Fruit fly (Drosophila melanogaster) whole organism, embryonic: ENCODE measurements around the gene CG32161.

Source experiments
- B-H1 ChIP-seq: fragments of 200-800 bp; sonication (Bioruptor generic); IDR thresholded peaks from 3 replicates; pipeline ENCODE4 v1.3.6; 2022; ENCODE audit warnings: missing biosample characterization, missing genetic modification characterization
- Bgb ChIP-seq: fragments of 200-800 bp; sonication (Bioruptor generic); IDR thresholded peaks from 2 replicates; pipeline ENCODE4 v1.3.6; 2022; ENCODE audit warnings: missing biosample characterization, missing genetic modification characterization; ENCODE audit not compliant: partially characterized antibody
- CG10209 ChIP-seq: fragments of 200-800 bp; sonication (Bioruptor generic); optimal IDR thresholded peaks from 3 replicates; lab custom pipeline; 2017; ENCODE audit warnings: missing biosample characterization, mild to moderate bottlenecking, missing genetic modification characterization, missing genetic modification reagents
- CG11456 ChIP-seq: fragments of 200-800 bp; sonication (Bioruptor generic); IDR thresholded peaks from 3 replicates; pipeline ENCODE4 v1.3.6; 2022; ENCODE audit warnings: missing biosample characterization, missing genetic modification characterization
- CG13296 ChIP-seq: fragments of 200-800 bp; sonication (Bioruptor generic); optimal IDR thresholded peaks from 3 replicates; lab custom pipeline; 2018; ENCODE audit warnings: missing biosample characterization, mild to moderate bottlenecking, missing genetic modification characterization
- CG17385 ChIP-seq: fragments of 200-800 bp; sonication (Bioruptor generic); optimal IDR thresholded peaks from 3 replicates; lab custom pipeline; 2018; ENCODE audit warnings: missing biosample characterization, mild to moderate bottlenecking, missing genetic modification characterization
- CG18476 ChIP-seq: fragments of 200-800 bp; sonication (Bioruptor generic); optimal IDR thresholded peaks from 2 replicates; lab custom pipeline; 2016; ENCODE audit warnings: missing biosample characterization, mild to moderate bottlenecking, missing genetic modification characterization
- CG18764 ChIP-seq: fragments of 200-800 bp; sonication (Bioruptor generic); optimal IDR thresholded peaks from 3 replicates; lab custom pipeline; 2016; ENCODE audit warnings: missing biosample characterization, missing genetic modification characterization
- CG2120 ChIP-seq: fragments of 200-800 bp; sonication (Bioruptor generic); optimal IDR thresholded peaks from 3 replicates; lab custom pipeline; 2016; ENCODE audit warnings: missing biosample characterization, missing genetic modification characterization
- CG2129 ChIP-seq: fragments of 200-800 bp; sonication (Bioruptor generic); IDR thresholded peaks from 2 replicates; pipeline ENCODE4 v1.3.6; 2022; ENCODE audit warnings: missing biosample characterization, missing genetic modification characterization; ENCODE audit not compliant: partially characterized antibody
- CG2889 ChIP-seq: fragments of 200-800 bp; sonication (Bioruptor generic); IDR thresholded peaks from 3 replicates; pipeline ENCODE4 v1.3.6; 2022; ENCODE audit warnings: missing biosample characterization, missing genetic modification characterization
- CG42726 ChIP-seq: fragments of 200-800 bp; sonication (Bioruptor generic); IDR thresholded peaks from 2 replicates; pipeline ENCODE4 v1.3.6; 2022; ENCODE audit warnings: missing biosample characterization, missing genetic modification characterization; ENCODE audit not compliant: partially characterized antibody
- CG4282 ChIP-seq: fragments of 200-800 bp; sonication (Bioruptor generic); optimal IDR thresholded peaks from 2 replicates; lab custom pipeline; 2016; ENCODE audit warnings: missing biosample characterization, missing genetic modification characterization
- CG4707 ChIP-seq: fragments of 200-800 bp; sonication (Bioruptor generic); optimal IDR thresholded peaks from 2 replicates; lab custom pipeline; 2018; ENCODE audit warnings: missing biosample characterization, mild to moderate bottlenecking, missing genetic modification characterization, moderate library complexity
- CG5953 ChIP-seq: fragments of 200-800 bp; sonication (Bioruptor generic); IDR thresholded peaks from 2 replicates; pipeline ENCODE4 v1.3.6; 2022; ENCODE audit warnings: missing biosample characterization, missing genetic modification characterization
- CG6813 ChIP-seq: fragments of 200-800 bp; sonication (Bioruptor generic); optimal IDR thresholded peaks from 2 replicates; lab custom pipeline; 2017; ENCODE audit warnings: missing biosample characterization, missing genetic modification characterization, mild to moderate bottlenecking, moderate library complexity, missing genetic modification reagents
- CG7556 ChIP-seq: fragments of 200-800 bp; sonication (Bioruptor generic); optimal IDR thresholded peaks from 2 replicates; lab custom pipeline; 2017; ENCODE audit warnings: missing biosample characterization, mild to moderate bottlenecking, missing genetic modification characterization
- CG7928 ChIP-seq: fragments of 200-800 bp; sonication (Bioruptor generic); optimal IDR thresholded peaks from 2 replicates; lab custom pipeline; 2017; ENCODE audit warnings: missing biosample characterization, mild to moderate bottlenecking, missing genetic modification characterization
- CG9797 ChIP-seq: fragments of 200-800 bp; sonication (Bioruptor generic); optimal IDR thresholded peaks from 3 replicates; lab custom pipeline; 2018; ENCODE audit warnings: missing biosample characterization, mild to moderate bottlenecking, missing genetic modification characterization
- CHES-1-like ChIP-seq: fragments of 200-800 bp; sonication (Bioruptor generic); optimal IDR thresholded peaks from 2 replicates; lab custom pipeline; 2016; ENCODE audit warnings: missing biosample characterization, missing genetic modification characterization
- CkIIα-i1 ChIP-seq: fragments of 200-800 bp; sonication (Bioruptor generic); IDR thresholded peaks from 2 replicates; pipeline ENCODE4 v1.3.6; 2022; ENCODE audit warnings: missing biosample characterization, missing genetic modification characterization
- CoRest ChIP-seq: fragments of 200-800 bp; sonication (Bioruptor generic); optimal IDR thresholded peaks from 3 replicates; lab custom pipeline; 2018; ENCODE audit warnings: missing biosample characterization, mild to moderate bottlenecking, missing genetic modification characterization, moderate library complexity
- E2f2 ChIP-seq: fragments of 200-800 bp; sonication (Bioruptor generic); IDR thresholded peaks from 2 replicates; pipeline ENCODE4 v1.3.6; 2022; ENCODE audit warnings: missing biosample characterization, missing genetic modification characterization
- Ets97D ChIP-seq: fragments of 200-800 bp; sonication (Bioruptor generic); optimal IDR thresholded peaks from 3 replicates; lab custom pipeline; 2016; ENCODE audit warnings: missing biosample characterization, missing genetic modification characterization
- Fer1 ChIP-seq: fragments of 200-800 bp; sonication (Bioruptor generic); optimal IDR thresholded peaks from 2 replicates; lab custom pipeline; 2017; ENCODE audit warnings: missing biosample characterization, mild to moderate bottlenecking, missing genetic modification characterization
- HLH54F ChIP-seq: fragments of 200-800 bp; sonication (Bioruptor generic); optimal IDR thresholded peaks from 3 replicates; lab custom pipeline; 2016; ENCODE audit warnings: missing biosample characterization, missing genetic modification characterization
- Jarid2 ChIP-seq: fragments of 200-800 bp; sonication (Bioruptor generic); optimal IDR thresholded peaks from 3 replicates; lab custom pipeline; 2017; ENCODE audit warnings: mild to moderate bottlenecking, missing biosample characterization, missing genetic modification reagents, missing genetic modification characterization
- Optix ChIP-seq: fragments of 200-800 bp; sonication (Bioruptor generic); IDR thresholded peaks from 3 replicates; pipeline ENCODE4 v1.3.6; 2022; ENCODE audit warnings: missing biosample characterization, missing genetic modification characterization
- Tbp ChIP-seq: fragments of >200 bp; optimal IDR thresholded peaks from 2 replicates; lab custom pipeline; 2018; ENCODE audit warnings: missing biosample characterization, missing genetic modification characterization
- Xbp1 ChIP-seq: fragments of 200-800 bp; sonication (Bioruptor generic); optimal IDR thresholded peaks from 3 replicates; lab custom pipeline; 2016; ENCODE audit warnings: missing biosample characterization, mild to moderate bottlenecking, missing genetic modification characterization
- bsh ChIP-seq, 2 experiments: fragments of 200-800 bp; sonication (Bioruptor generic); optimal IDR thresholded peaks; 2 replicates each; lab custom pipeline; 2017 to 2018; ENCODE audit warnings: mild to moderate bottlenecking in 2 of 2, missing biosample characterization in 2 of 2, missing genetic modification characterization in 2 of 2, moderate library complexity in 1 of 2
- btn ChIP-seq: fragments of 200-800 bp; sonication (Bioruptor generic); optimal IDR thresholded peaks from 2 replicates; lab custom pipeline; 2016; ENCODE audit warnings: missing biosample characterization, missing genetic modification characterization
- dm ChIP-seq: fragments of 200-800 bp; sonication (Bioruptor generic); optimal IDR thresholded peaks from 3 replicates; lab custom pipeline; 2016; ENCODE audit warnings: missing biosample characterization, missing genetic modification characterization
- fd102C ChIP-seq: fragments of 200-800 bp; sonication (Bioruptor generic); optimal IDR thresholded peaks from 2 replicates; lab custom pipeline; 2018; ENCODE audit warnings: missing biosample characterization, mild to moderate bottlenecking, missing genetic modification characterization, moderate library complexity
- gcm ChIP-seq: fragments of 200-800 bp; sonication (Bioruptor generic); optimal IDR thresholded peaks from 2 replicates; lab custom pipeline; 2019; ENCODE audit warnings: missing biosample characterization, mild to moderate bottlenecking, missing genetic modification characterization, moderate library complexity
- grau ChIP-seq: fragments of 200-800 bp; optimal IDR thresholded peaks from 3 replicates; lab custom pipeline; 2019; ENCODE audit warnings: missing biosample characterization, mild to moderate bottlenecking, missing genetic modification characterization, moderate library complexity
- lbe ChIP-seq: fragments of 200-800 bp; sonication (Bioruptor generic); optimal IDR thresholded peaks from 2 replicates; lab custom pipeline; 2016; ENCODE audit warnings: missing biosample characterization, mild to moderate bottlenecking, missing genetic modification characterization
- nmo ChIP-seq: fragments of 200-800 bp; sonication (Bioruptor generic); optimal IDR thresholded peaks from 2 replicates; lab custom pipeline; 2018; ENCODE audit warnings: missing biosample characterization, mild to moderate bottlenecking, missing genetic modification characterization, moderate library complexity
- nom ChIP-seq: fragments of 200-800 bp; sonication (Bioruptor generic); optimal IDR thresholded peaks from 2 replicates; lab custom pipeline; 2017; ENCODE audit warnings: missing biosample characterization, missing genetic modification characterization, mild to moderate bottlenecking, moderate library complexity, missing genetic modification reagents
- otp ChIP-seq: fragments of 200-800 bp; sonication (Bioruptor generic); IDR thresholded peaks from 3 replicates; pipeline ENCODE4, ENCODE4 v1.3.6; 2022; ENCODE audit warnings: missing biosample characterization, missing genetic modification characterization
- peb ChIP-seq: fragments of 200-800 bp; sonication (Bioruptor generic); IDR thresholded peaks from 2 replicates; pipeline ENCODE4 v1.3.6; 2022; ENCODE audit warnings: missing biosample characterization, missing genetic modification characterization
- ro ChIP-seq: fragments of 200-800 bp; sonication (Bioruptor generic); IDR thresholded peaks from 2 replicates; pipeline ENCODE4 v1.3.6; 2022; ENCODE audit warnings: missing biosample characterization, missing genetic modification characterization
- run ChIP-seq: fragments of 200-800 bp; sonication (Bioruptor generic); optimal IDR thresholded peaks from 3 replicates; lab custom pipeline; 2018; ENCODE audit warnings: missing biosample characterization, mild to moderate bottlenecking, missing genetic modification characterization
- slou ChIP-seq: fragments of 200-800 bp; sonication (Bioruptor generic); optimal IDR thresholded peaks from 3 replicates; lab custom pipeline; 2016; ENCODE audit warnings: missing biosample characterization, missing genetic modification characterization
- stwl ChIP-seq: fragments of 200-800 bp; sonication (Bioruptor generic); optimal IDR thresholded peaks from 3 replicates; lab custom pipeline; 2018; ENCODE audit warnings: missing biosample characterization, mild to moderate bottlenecking, missing genetic modification characterization, moderate library complexity
- tap ChIP-seq: fragments of 200-800 bp; optimal IDR thresholded peaks from 3 replicates; lab custom pipeline; 2019; ENCODE audit warnings: missing biosample characterization, mild to moderate bottlenecking, missing genetic modification characterization, moderate library complexity
- tll ChIP-seq, 2 experiments: fragments of 200-800 bp in 1 of 2; fragments of >200 bp in 1 of 2; sonication (Bioruptor generic) in 1 of 2; optimal IDR thresholded peaks; 2 replicates each; lab custom pipeline; 2017 to 2019; ENCODE audit warnings: missing biosample characterization in 2 of 2, missing genetic modification characterization in 2 of 2, mild to moderate bottlenecking in 1 of 2, moderate library complexity in 1 of 2
- usp ChIP-seq: fragments of >200 bp; optimal IDR thresholded peaks from 2 replicates; lab custom pipeline; 2017; ENCODE audit warnings: missing biosample characterization, missing genetic modification characterization
- zfh1 ChIP-seq: fragments of 200-800 bp; sonication (Bioruptor generic); IDR thresholded peaks from 3 replicates; pipeline ENCODE4 v1.3.6; 2022; ENCODE audit warnings: missing biosample characterization, missing genetic modification characterization

CG32161 gene

DNA sequence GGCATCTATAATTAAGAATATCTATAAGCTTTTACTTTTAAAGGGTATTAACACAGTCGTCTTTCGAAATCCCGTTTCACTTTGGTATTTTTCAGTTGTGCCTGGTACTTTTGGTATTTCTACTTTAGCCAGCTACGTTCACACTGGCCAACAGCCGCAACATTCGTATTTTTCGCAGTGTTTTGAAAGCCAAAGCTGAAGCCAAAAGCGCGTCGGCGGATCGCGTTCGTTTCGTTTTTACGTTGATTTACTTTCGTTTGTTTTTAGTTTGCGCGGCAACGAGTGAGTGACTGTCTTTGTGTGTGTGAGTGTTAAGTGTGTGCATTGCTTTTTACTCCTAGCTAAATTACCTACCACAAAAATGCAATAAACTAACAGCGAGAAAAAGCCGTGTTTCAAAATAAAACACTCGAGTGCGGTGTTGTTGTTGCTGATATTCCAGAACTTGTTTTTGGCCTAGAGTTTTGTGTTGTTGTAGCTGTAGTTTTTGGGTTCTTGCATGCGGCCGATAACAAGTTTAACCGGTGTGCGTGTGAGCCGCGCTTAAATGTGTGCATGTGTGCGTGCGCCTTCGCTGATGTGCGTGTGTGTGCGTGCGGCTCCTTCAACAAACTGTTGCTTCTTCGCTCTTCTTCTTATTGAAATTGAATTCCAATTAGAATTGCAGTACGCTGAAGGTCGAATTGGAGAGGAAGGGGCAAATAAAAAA, 19.2 kb downstream of the CG32161 start, which contains the start of gene Lmpt (continued):
- TF ChIP-seq CG4707 (GFP tag; lab: Kevin White, UChicago) (no peak), B-H1 (GFP tag; lab: Robert Waterston, UW) (no peak), nom (GFP tag; lab: Kevin White, UChicago) (peak; percentile 5), CG11456 (GFP tag; lab: Robert Waterston, UW) (no peak), otp (GFP tag; lab: Robert Waterston, UW) (no peak), CG18476 (GFP tag; lab: Kevin White, UChicago) (no peak), Jarid2 (peak; percentile 75), CG2129 (no peak), HLH54F (GFP tag; lab: Kevin White, UChicago) (no peak), dm (no peak), CoRest (tag; lab: Kevin White, UChicago) (peak; percentile 5), ro (no peak), CHES-1-like (GFP tag; lab: Kevin White, UChicago) (no peak), CG13296 (GFP tag; lab: Kevin White, UChicago) (no peak), gcm (GFP tag; lab: Kevin White, UChicago) (no peak), Ets97D (peak; percentile 38), CG2889 (GFP tag; lab: Robert Waterston, UW) (no peak), CG7556 (GFP tag; lab: Kevin White, UChicago) (no peak), Fer1 (GFP tag; lab: Kevin White, UChicago) (peak; percentile 40), CG4282 (GFP tag; lab: Kevin White, UChicago) (no peak), run (tag; lab: Kevin White, UChicago) (no peak), CG6813 (GFP tag; lab: Kevin White, UChicago) (no peak), lbe (no peak), Xbp1 (GFP tag; lab: Kevin White, UChicago) (no peak), CG5953 (GFP tag; lab: Robert Waterston, UW) (0 out of 2 replicates have a peak, but pooled peaks have one; percentile 15), CG10209 (GFP tag; lab: Kevin White, UChicago) (no peak), CG9797 (GFP tag; lab: Kevin White, UChicago) (peak; percentile 84), Bgb (GFP tag; lab: Robert Waterston, UW) (peak; percentile 31; the same call in 1 of the 2 replicates), grau (peak; percentile 14), fd102C (GFP tag; lab: Kevin White, UChicago) (no peak), Optix (no peak), CG7928 (GFP tag; lab: Kevin White, UChicago) (no peak), CG17385 (GFP tag; lab: Kevin White, UChicago) (peak; percentile 88), CG42726 (0 out of 2 replicates have a peak, but pooled peaks have one; percentile 32), CkIIα-i1 (GFP tag; lab: Robert Waterston, UW) (no peak), Tbp (GFP tag; lab: Kevin White, UChicago) (no peak), tll (GFP tag; optimal IDR thresholded peaks at IDR 0.05; lab: Kevin White, UChicago) (no peak), bsh (GFP tag; optimal IDR thresholded peaks at IDR 0.05; lab: Kevin White, UChicago) (no peak), CG2120 (GFP tag; lab: Kevin White, UChicago) (peak; percentile 13), E2f2 (GFP tag; lab: Robert Waterston, UW) (peak; percentile 84), nmo (GFP tag; lab: Kevin White, UChicago) (peak; percentile 4), peb (GFP tag; lab: Robert Waterston, UW) (no peak), tap (no peak), btn (GFP tag; lab: Kevin White, UChicago) (no peak), CG18764 (GFP tag; lab: Kevin White, UChicago) (no peak), stwl (tag; lab: Kevin White, UChicago) (peak; percentile 57), usp (no peak), slou (GFP tag; lab: Kevin White, UChicago) (no peak), zfh1 (no peak)
